Fruit fly (Drosophila melanogaster) whole organism, wandering third instar larva: ENCODE results near the gene CG16986.
A peak's percentile ranks its signal among the peaks of the same experiment; 100 is the strongest.

Source experiments
- Dfd ChIP-seq: fragments of >200 bp; optimal IDR thresholded peaks from 2 replicates; lab custom pipeline; 2017; ENCODE audit warnings: missing biosample characterization, missing genetic modification characterization
- Dif ChIP-seq: fragments of 200-275, 200-300 bp; sonication (Bioruptor generic); optimal IDR thresholded peaks from 2 replicates; lab custom pipeline; 2018; ENCODE audit warnings: missing biosample characterization, missing genetic modification characterization; ENCODE audit not compliant: partially characterized antibody
- Hr78 ChIP-seq: fragments of >200 bp; optimal IDR thresholded peaks from 2 replicates; lab custom pipeline; 2017; ENCODE audit warnings: missing biosample characterization, missing genetic modification characterization
- br ChIP-seq: fragments of 200-800 bp; sonication (Bioruptor generic); optimal IDR thresholded peaks from 2 replicates; lab custom pipeline; 2016; ENCODE audit warnings: missing biosample characterization, missing genetic modification characterization
- dmrt93B ChIP-seq: fragments of 200-800 bp; sonication (Bioruptor generic); optimal IDR thresholded peaks from 2 replicates; lab custom pipeline; 2018; ENCODE audit warnings: missing biosample characterization, mild to moderate bottlenecking, missing genetic modification characterization
- dsf ChIP-seq: sonication (Bioruptor generic); optimal IDR thresholded peaks from 2 replicates; lab custom pipeline; 2016; ENCODE audit warnings: missing biosample characterization, missing genetic modification characterization, borderline replicate concordance
- fru ChIP-seq: fragments of 200-800 bp; sonication (Bioruptor generic); optimal IDR thresholded peaks from 3 replicates; lab custom pipeline; 2016; ENCODE audit warnings: missing biosample characterization, mild to moderate bottlenecking, missing genetic modification characterization
- lola ChIP-seq: fragments of >200 bp; optimal IDR thresholded peaks from 2 replicates; lab custom pipeline; 2017; ENCODE audit warnings: missing biosample characterization, missing genetic modification characterization

- TF ChIP-seq Dif (GFP tag; lab: Kevin White, UChicago) (no peak), br (GFP tag; lab: Kevin White, UChicago) (no peak), fru (GFP tag; lab: Kevin White, UChicago) (peak; percentile 23), Hr78 (GFP tag; lab: Kevin White, UChicago) (no peak), lola (GFP tag; lab: Kevin White, UChicago) (no peak), dmrt93B (GFP tag; lab: Kevin White, UChicago) (no peak), dsf (no peak), Dfd (GFP tag; lab: Kevin White, UChicago) (no peak)
Measured at dm6 chr3L:2578737-2579136, 21.4 kb upstream of the CG16986 start.
